Fruit fly (Drosophila melanogaster) whole organism, embryonic: ENCODE measurements around the gene CG16772.

Source experiments
- Bgb ChIP-seq: fragments of 200-800 bp; sonication (Bioruptor generic); IDR thresholded peaks from 2 replicates; pipeline ENCODE4 v1.3.6; 2022; ENCODE audit warnings: missing biosample characterization, missing genetic modification characterization; ENCODE audit not compliant: partially characterized antibody
- CG10321 ChIP-seq: fragments of 200-800 bp; sonication (Bioruptor generic); IDR thresholded peaks from 2 replicates; pipeline ENCODE4 v1.3.6; 2022; ENCODE audit warnings: missing biosample characterization, missing genetic modification characterization
- CG10959 ChIP-seq: fragments of 200-800 bp; sonication (Bioruptor generic); IDR thresholded peaks from 2 replicates; pipeline ENCODE4 v1.3.6; 2022; ENCODE audit warnings: missing biosample characterization, missing genetic modification characterization
- CG13287 ChIP-seq: fragments of 200-800 bp; sonication (Bioruptor generic); IDR thresholded peaks from 2 replicates; pipeline ENCODE4 v1.3.6; 2022; ENCODE audit warnings: missing biosample characterization, missing genetic modification characterization; ENCODE audit not compliant: partially characterized antibody
- CG13894 ChIP-seq: fragments of 200-800 bp; sonication (Bioruptor generic); optimal IDR thresholded peaks from 3 replicates; lab custom pipeline; 2018; ENCODE audit warnings: missing biosample characterization, mild to moderate bottlenecking, missing genetic modification characterization, moderate library complexity
- CG15073 ChIP-seq: fragments of 200-800 bp; sonication (Bioruptor generic); optimal IDR thresholded peaks from 2 replicates; lab custom pipeline; 2016; ENCODE audit warnings: missing biosample characterization, missing genetic modification characterization
- CG17186 ChIP-seq: fragments of 200-800 bp; sonication (Bioruptor generic); optimal IDR thresholded peaks from 3 replicates; lab custom pipeline; 2017; ENCODE audit warnings: missing biosample characterization, missing genetic modification reagents, missing genetic modification characterization
- CG17359 ChIP-seq: fragments of 200-800 bp; sonication (Bioruptor generic); optimal IDR thresholded peaks from 3 replicates; lab custom pipeline; 2018; ENCODE audit warnings: missing biosample characterization, mild to moderate bottlenecking, missing genetic modification characterization, moderate library complexity
- CG17568 ChIP-seq: fragments of 200-800 bp; sonication (Bioruptor generic); optimal IDR thresholded peaks from 2 replicates; lab custom pipeline; 2018; ENCODE audit warnings: missing biosample characterization, mild to moderate bottlenecking, missing genetic modification characterization, moderate library complexity
- CG18764 ChIP-seq: fragments of 200-800 bp; sonication (Bioruptor generic); optimal IDR thresholded peaks from 3 replicates; lab custom pipeline; 2016; ENCODE audit warnings: missing biosample characterization, missing genetic modification characterization
- CG2202 ChIP-seq: fragments of 200-800 bp; sonication (Bioruptor generic); optimal IDR thresholded peaks from 2 replicates; lab custom pipeline; 2018; ENCODE audit warnings: missing biosample characterization, mild to moderate bottlenecking, missing genetic modification characterization
- CG3281 ChIP-seq: fragments of 200-800 bp; sonication (Bioruptor generic); optimal IDR thresholded peaks from 3 replicates; lab custom pipeline; 2017; ENCODE audit warnings: missing biosample characterization, mild to moderate bottlenecking, missing genetic modification characterization
- CG33557 ChIP-seq: fragments of 200-800 bp; sonication (Bioruptor generic); optimal IDR thresholded peaks from 2 replicates; lab custom pipeline; 2019; ENCODE audit warnings: missing biosample characterization, mild to moderate bottlenecking, missing genetic modification characterization, moderate library complexity
- CG6813 ChIP-seq: fragments of 200-800 bp; sonication (Bioruptor generic); optimal IDR thresholded peaks from 2 replicates; lab custom pipeline; 2017; ENCODE audit warnings: missing biosample characterization, missing genetic modification characterization, mild to moderate bottlenecking, moderate library complexity, missing genetic modification reagents
- CG7839 ChIP-seq: fragments of 200-800 bp; sonication (Bioruptor generic); optimal IDR thresholded peaks from 3 replicates; lab custom pipeline; 2018; ENCODE audit warnings: missing biosample characterization, mild to moderate bottlenecking, missing genetic modification characterization, moderate library complexity
- CG9932 ChIP-seq: fragments of 200-800 bp; sonication (Bioruptor generic); IDR thresholded peaks from 2 replicates; pipeline ENCODE4 v1.3.6; 2022; ENCODE audit warnings: missing biosample characterization, missing genetic modification characterization
- Dek ChIP-seq: fragments of 200-800 bp; sonication (Bioruptor generic); optimal IDR thresholded peaks from 3 replicates; lab custom pipeline; 2019; ENCODE audit warnings: missing biosample characterization, mild to moderate bottlenecking, missing genetic modification characterization, moderate library complexity
- Dref ChIP-seq: fragments of 200-800 bp; sonication (Bioruptor generic); IDR thresholded peaks from 2 replicates; pipeline ENCODE4 v1.3.6; 2022; ENCODE audit warnings: missing biosample characterization, missing genetic modification characterization
- ERR ChIP-seq: fragments of 200-800 bp; sonication (Bioruptor generic); optimal IDR thresholded peaks from 2 replicates; lab custom pipeline; 2016; ENCODE audit warnings: missing biosample characterization, missing genetic modification characterization
- Fer3 ChIP-seq: fragments of 200-800 bp; sonication (Bioruptor generic); optimal IDR thresholded peaks from 2 replicates; lab custom pipeline; 2018; ENCODE audit warnings: missing biosample characterization, mild to moderate bottlenecking, missing genetic modification characterization, moderate library complexity
- GATAe ChIP-seq: fragments of 200-800 bp; sonication (Bioruptor generic); conservative IDR thresholded peaks from 2 replicates; pipeline ENCODE4 v1.3.6; 2022; ENCODE audit warnings: missing biosample characterization, missing genetic modification characterization
- HHEX ChIP-seq: fragments of 200-800 bp; sonication (Bioruptor generic); optimal IDR thresholded peaks from 3 replicates; lab custom pipeline; 2017; ENCODE audit warnings: missing biosample characterization, mild to moderate bottlenecking, missing genetic modification characterization, missing genetic modification reagents
- Hey ChIP-seq: fragments of 200-800 bp; sonication (Bioruptor generic); optimal IDR thresholded peaks from 3 replicates; lab custom pipeline; 2018; ENCODE audit warnings: missing biosample characterization, mild to moderate bottlenecking, missing genetic modification characterization
- NC2β ChIP-seq: fragments of 200-800 bp; sonication (Bioruptor generic); optimal IDR thresholded peaks from 2 replicates; lab custom pipeline; 2016; ENCODE audit warnings: missing biosample characterization, missing genetic modification characterization
- NfI ChIP-seq: fragments of 200-800 bp; sonication (Bioruptor generic); optimal IDR thresholded peaks from 3 replicates; lab custom pipeline; 2018; ENCODE audit warnings: missing biosample characterization, mild to moderate bottlenecking, missing genetic modification characterization, moderate library complexity
- Sin3A ChIP-seq: fragments of >200 bp; optimal IDR thresholded peaks from 2 replicates; lab custom pipeline; 2018
- Six4 ChIP-seq: fragments of 200-800 bp; sonication (Bioruptor generic); optimal IDR thresholded peaks from 2 replicates; lab custom pipeline; 2016; ENCODE audit warnings: missing biosample characterization, missing genetic modification characterization
- Xrp1 ChIP-seq: fragments of 200-800 bp; sonication (Bioruptor generic); IDR thresholded peaks from 2 replicates; pipeline ENCODE4 v1.3.6; 2022; ENCODE audit warnings: missing biosample characterization, missing genetic modification characterization
- aop ChIP-seq: fragments of 200-800 bp; sonication (Bioruptor generic); IDR thresholded peaks from 2 replicates; pipeline ENCODE4 v1.3.6; 2022; ENCODE audit warnings: missing biosample characterization, missing genetic modification characterization
- ash1 ChIP-seq: fragments of 200-800 bp; sonication (Bioruptor generic); optimal IDR thresholded peaks from 2 replicates; lab custom pipeline; 2018; ENCODE audit warnings: missing biosample characterization, mild to moderate bottlenecking, missing genetic modification characterization
- chn ChIP-seq: fragments of 200-800 bp; sonication (Bioruptor generic); optimal IDR thresholded peaks from 2 replicates; lab custom pipeline; 2016; ENCODE audit warnings: missing biosample characterization, missing genetic modification characterization
- croc ChIP-seq: fragments of 200-800 bp; sonication (Bioruptor generic); conservative IDR thresholded peaks from 3 replicates; pipeline ENCODE4 v1.3.6; 2022; ENCODE audit warnings: missing biosample characterization, missing genetic modification characterization
- dati ChIP-seq: fragments of 200-800 bp; sonication (Bioruptor generic); IDR thresholded peaks from 2 replicates; pipeline ENCODE4 v1.3.6; 2022; ENCODE audit warnings: missing biosample characterization, missing genetic modification characterization
- dmrt11E ChIP-seq: fragments of 200-800 bp; sonication (Bioruptor generic); optimal IDR thresholded peaks from 3 replicates; lab custom pipeline; 2018; ENCODE audit warnings: missing biosample characterization, mild to moderate bottlenecking, missing genetic modification characterization, moderate library complexity
- eve ChIP-seq, 2 experiments: fragments of >200 bp; optimal IDR thresholded peaks; 2 replicates each; lab custom pipeline; 2017; ENCODE audit warnings: missing biosample characterization in 2 of 2, missing genetic modification characterization in 2 of 2
- eyg ChIP-seq: fragments of 200-800 bp; sonication (Bioruptor generic); optimal IDR thresholded peaks from 3 replicates; lab custom pipeline; 2016; ENCODE audit warnings: missing biosample characterization, missing genetic modification characterization
- fd3F ChIP-seq: fragments of 200-800 bp; sonication (Bioruptor generic); optimal IDR thresholded peaks from 2 replicates; lab custom pipeline; 2018; ENCODE audit warnings: missing biosample characterization, mild to moderate bottlenecking, missing genetic modification characterization, moderate library complexity
- ftz-f1 ChIP-seq: fragments of 200-800 bp; sonication (Bioruptor generic); optimal IDR thresholded peaks from 2 replicates; lab custom pipeline; 2016; ENCODE audit warnings: missing biosample characterization, missing genetic modification characterization
- gem ChIP-seq: fragments of 200-800 bp; sonication (Bioruptor generic); optimal IDR thresholded peaks from 2 replicates; lab custom pipeline; 2019; ENCODE audit warnings: missing biosample characterization, mild to moderate bottlenecking, missing genetic modification characterization, moderate library complexity
- gro ChIP-seq: fragments of 200-800 bp; sonication (Bioruptor generic); optimal IDR thresholded peaks from 2 replicates; lab custom pipeline; 2016; ENCODE audit warnings: missing biosample characterization, missing genetic modification characterization
- jumu ChIP-seq: fragments of 200-800 bp; sonication (Bioruptor generic); optimal IDR thresholded peaks from 3 replicates; lab custom pipeline; 2016; ENCODE audit warnings: missing biosample characterization, missing genetic modification characterization
- kni ChIP-seq: fragments of 200-800 bp; sonication (Bioruptor generic); optimal IDR thresholded peaks from 3 replicates; lab custom pipeline; 2017; ENCODE audit warnings: mild to moderate bottlenecking, missing biosample characterization, missing genetic modification reagents, missing genetic modification characterization
- nmo ChIP-seq: fragments of 200-800 bp; sonication (Bioruptor generic); optimal IDR thresholded peaks from 2 replicates; lab custom pipeline; 2018; ENCODE audit warnings: missing biosample characterization, mild to moderate bottlenecking, missing genetic modification characterization, moderate library complexity
- ranshi ChIP-seq: fragments of 200-800 bp; sonication (Bioruptor generic); IDR thresholded peaks from 2 replicates; pipeline ENCODE4 v1.3.6; 2022; ENCODE audit warnings: missing biosample characterization, missing genetic modification characterization
- seq ChIP-seq: fragments of 200-800 bp; sonication (Bioruptor generic); IDR thresholded peaks from 2 replicates; pipeline ENCODE4 v1.3.6; 2022; ENCODE audit warnings: missing biosample characterization, missing genetic modification characterization
- slbo ChIP-seq: fragments of 200-800 bp; sonication (Bioruptor generic); IDR thresholded peaks from 2 replicates; pipeline ENCODE4 v1.3.6; 2022; ENCODE audit warnings: missing biosample characterization, missing genetic modification characterization
- stc ChIP-seq: fragments of 200-800 bp; sonication (Bioruptor generic); IDR thresholded peaks from 2 replicates; pipeline ENCODE4 v1.3.6; 2022; ENCODE audit warnings: missing biosample characterization, missing genetic modification characterization
- tio ChIP-seq: fragments of 200-800 bp; sonication (Bioruptor generic); optimal IDR thresholded peaks from 2 replicates; lab custom pipeline; 2017; ENCODE audit warnings: missing biosample characterization, missing genetic modification characterization, inconsistent platforms
- toy ChIP-seq: fragments of 200-800 bp; sonication (Bioruptor generic); IDR thresholded peaks from 2 replicates; pipeline ENCODE4 v1.3.6; 2022; ENCODE audit warnings: missing biosample characterization, missing genetic modification characterization

CG16772 gene

dm6 chr2L:19935085-19935846 is 27.2 kb upstream of the CG16772 start (continued):
- TF ChIP-seq fd3F (no peak), CG10321 (GFP tag; lab: Robert Waterston, UW) (no peak), aop (GFP tag; lab: Robert Waterston, UW) (no peak), ash1 (GFP tag; lab: Kevin White, UChicago) (no peak), toy (GFP tag; lab: Robert Waterston, UW) (no peak), Bgb (GFP tag; lab: Robert Waterston, UW) (peak; percentile 70), slbo (GFP tag; lab: Robert Waterston, UW) (peak; percentile 44), ftz-f1 (GFP tag; lab: Kevin White, UChicago) (peak; percentile 31), NC2β (GFP tag; lab: Kevin White, UChicago) (no peak), jumu (GFP tag; lab: Kevin White, UChicago) (no peak), Fer3 (tag; lab: Kevin White, UChicago) (no peak), ERR (peak; percentile 10), CG7839 (peak; percentile 3), Dek (peak; percentile 13), croc (no peak), dati (GFP tag; lab: Robert Waterston, UW) (no peak), stc (no peak; the same call in 1 of the 2 replicates), CG15073 (GFP tag; lab: Kevin White, UChicago) (no peak), dmrt11E (tag; lab: Kevin White, UChicago) (no peak), CG10959 (GFP tag; lab: Robert Waterston, UW) (no peak; the same call in 1 of the 2 replicates), CG18764 (GFP tag; lab: Kevin White, UChicago) (no peak), CG2202 (tag; lab: Kevin White, UChicago) (no peak), CG17359 (tag; lab: Kevin White, UChicago) (no peak), nmo (GFP tag; lab: Kevin White, UChicago) (no peak), kni (peak; percentile 50), CG13287 (GFP tag; lab: Robert Waterston, UW) (peak; percentile 63; the same call in 1 of the 2 replicates), Dref (GFP tag; lab: Robert Waterston, UW) (no peak; the same call in 1 of the 2 replicates), Sin3A (lab: Kevin White, UChicago) (no peak), Xrp1 (GFP tag; lab: Robert Waterston, UW) (0 out of 2 replicates have a peak, but pooled peaks have one; percentile 25), GATAe (GFP tag; lab: Robert Waterston, UW) (0 out of 2 replicates have a peak, but pooled peaks have one; percentile 10), HHEX (GFP tag; lab: Kevin White, UChicago) (peak; percentile 46), tio (GFP tag; lab: Kevin White, UChicago) (no peak), gro (GFP tag; lab: Kevin White, UChicago) (peak; percentile 36), CG17568 (GFP tag; lab: Kevin White, UChicago) (peak; percentile 3), NfI (GFP tag; lab: Kevin White, UChicago) (peak; percentile 35), Hey (peak; percentile 45), CG33557 (GFP tag; lab: Kevin White, UChicago) (no peak), CG3281 (GFP tag; lab: Kevin White, UChicago) (peak; percentile 11), CG6813 (peak; percentile 6), gem (no peak), CG9932 (GFP tag; lab: Robert Waterston, UW) (0 out of 2 replicates have a peak, but pooled peaks have one; percentile 24), seq (GFP tag; lab: Robert Waterston, UW) (no peak), eyg (GFP tag; lab: Kevin White, UChicago) (no peak), ranshi (GFP tag; lab: Robert Waterston, UW) (no peak; the same call in 1 of the 2 replicates), Six4 (no peak), CG13894 (tag; lab: Kevin White, UChicago) (peak; percentile 29), eve (GFP tag; optimal IDR thresholded peaks at IDR 0.05; lab: Kevin White, UChicago) (peak in 1 of 2 experiments; percentile 5), chn (GFP tag; lab: Kevin White, UChicago) (no peak), CG17186 (no peak)
